Worm (Caenorhabditis elegans) whole organism, early embryonic: Measurements from ENCODE around the gene Y41D4A.6.

Source experiments
- aly-1 ChIP-seq: sonication (generic microtip); optimal IDR thresholded peaks from 2 replicates; lab custom pipeline; 2016; ENCODE audit warnings: missing genetic modification characterization, missing compliant biosample characterization
- ama-1 ChIP-seq: fragments of 150-350 bp; optimal IDR thresholded peaks from 2 replicates; lab custom pipeline; 2014
- ets-7 ChIP-seq: sonication (generic microtip); optimal IDR thresholded peaks from 2 replicates; lab custom pipeline; 2016; ENCODE audit warnings: missing genotype, missing genetic modification characterization, missing compliant biosample characterization
- flt-1 ChIP-seq: fragments of 200-800 bp; sonication (Bioruptor generic); IDR thresholded peaks from 2 replicates; pipeline ENCODE4 v1.3.6; 2022; ENCODE audit warnings: missing genetic modification characterization, missing compliant biosample characterization
- hmbx-1 ChIP-seq: sonication (generic microtip); optimal IDR thresholded peaks from 2 replicates; lab custom pipeline; 2016; ENCODE audit warnings: mild to moderate bottlenecking, missing genetic modification characterization, missing compliant biosample characterization
- hmg-4 ChIP-seq: fragments of 200-800 bp; sonication (Bioruptor generic); optimal IDR thresholded peaks from 2 replicates; lab custom pipeline; 2018; ENCODE audit warnings: mild to moderate bottlenecking, missing genetic modification characterization, missing compliant biosample characterization
- hnd-1 ChIP-seq: sonication (generic microtip); optimal IDR thresholded peaks from 2 replicates; lab custom pipeline; 2016; ENCODE audit warnings: missing genetic modification characterization, missing compliant biosample characterization
- sea-1 ChIP-seq: fragments of 200-800 bp; sonication (Bioruptor generic); conservative IDR thresholded peaks from 2 replicates; pipeline ENCODE4 v1.3.6; 2022; ENCODE audit warnings: missing genetic modification characterization, missing compliant biosample characterization
- tbx-11 ChIP-seq: fragments of 200-800 bp; sonication (Bioruptor generic); IDR thresholded peaks from 2 replicates; pipeline ENCODE4 v1.3.6; 2022; ENCODE audit warnings: missing genetic modification characterization, missing compliant biosample characterization

- TF ChIP-seq ama-1 (lab: Kevin White, UChicago) (no peak), hmbx-1 (no peak), sea-1 (GFP tag; lab: Robert Waterston, UW) (no peak), hmg-4 (no peak), hnd-1 (tag; lab: Kevin White, UChicago) (no peak), ets-7 (no peak), tbx-11 (GFP tag; lab: Robert Waterston, UW) (no peak), flt-1 (GFP tag; lab: Robert Waterston, UW) (no peak), aly-1 (no peak)
These were observed 36.3 kb downstream of the Y41D4A.6 start for ce11 chrIV:1709002-1709401.
